Worm (Caenorhabditis elegans) whole organism, L1 larva: Measurements from ENCODE around the gene ZK353.9.

Experiments
- ama-1 ChIP-seq: fragments of 150-350 bp; optimal IDR thresholded peaks from 2 replicates; lab custom pipeline; 2014
- blmp-1 ChIP-seq: fragments of 150-350 bp; optimal IDR thresholded peaks from 2 replicates; lab custom pipeline; 2014; ENCODE audit warnings: missing biosample characterization, missing genetic modification characterization
- nhr-11 ChIP-seq: fragments of 150-350 bp; optimal IDR thresholded peaks from 2 replicates; lab custom pipeline; 2014; ENCODE audit warnings: missing biosample characterization, missing genetic modification characterization
- nhr-237 ChIP-seq: fragments of 150-350 bp; optimal IDR thresholded peaks from 2 replicates; lab custom pipeline; 2014; ENCODE audit warnings: missing biosample characterization, missing genetic modification characterization
- nhr-28 ChIP-seq: fragments of 150-350 bp; optimal IDR thresholded peaks from 2 replicates; lab custom pipeline; 2014; ENCODE audit warnings: missing biosample characterization, missing genetic modification characterization
- nhr-47 ChIP-seq: sonication (generic microtip); optimal IDR thresholded peaks from 2 replicates; lab custom pipeline; 2016; ENCODE audit warnings: mild to moderate bottlenecking, missing genetic modification characterization, moderate library complexity, missing compliant biosample characterization
- nhr-77 ChIP-seq: fragments of 150-350 bp; optimal IDR thresholded peaks from 2 replicates; lab custom pipeline; 2014; ENCODE audit warnings: missing biosample characterization, missing genetic modification characterization
- pax-3 ChIP-seq: fragments of 200-800 bp; sonication (Bioruptor generic); optimal IDR thresholded peaks from 2 replicates; lab custom pipeline; 2018; ENCODE audit warnings: mild to moderate bottlenecking, missing genetic modification characterization, moderate library complexity, missing compliant biosample characterization
- tbx-2 ChIP-seq: sonication (generic microtip); optimal IDR thresholded peaks from 2 replicates; lab custom pipeline; 2016; ENCODE audit warnings: missing genetic modification characterization, missing compliant biosample characterization
- unc-62 ChIP-seq: fragments of 150-350 bp; optimal IDR thresholded peaks from 2 replicates; lab custom pipeline; 2014; ENCODE audit warnings: missing biosample characterization, missing genetic modification reagents, missing genetic modification characterization
- ztf-4 ChIP-seq: fragments of 150-350 bp; optimal IDR thresholded peaks from 2 replicates; lab custom pipeline; 2014; ENCODE audit warnings: missing biosample characterization, missing genetic modification characterization

ce11 chrIII:8461410-8461809 is 52.1 kb downstream of the ZK353.9 start:
- TF ChIP-seq nhr-28 (tag; lab: Kevin White, UChicago) = no peak
- no peak for TF ChIP-seq nhr-77 (tag; lab: Kevin White, UChicago)
- no peak for TF ChIP-seq pax-3 (tag; lab: Kevin White, UChicago)
- TF ChIP-seq blmp-1 (tag; lab: Kevin White, UChicago) = peak; percentile 47
- TF ChIP-seq tbx-2 (tag; lab: Kevin White, UChicago) = no peak
- no peak for TF ChIP-seq nhr-237 (tag; lab: Kevin White, UChicago)
- no peak for TF ChIP-seq ztf-4
- TF ChIP-seq unc-62 (GFP tag; lab: Kevin White, UChicago) = no peak
- TF ChIP-seq ama-1 (lab: Kevin White, UChicago) = no peak
- TF ChIP-seq nhr-47 (tag; lab: Kevin White, UChicago) = no peak
- TF ChIP-seq nhr-11 (tag; lab: Kevin White, UChicago) = no peak
